Fruit fly (Drosophila melanogaster): Measurements from ENCODE around the gene js.
A peak's percentile ranks its signal among the peaks of the same experiment; 100 is the strongest.

The js gene

DNA sequence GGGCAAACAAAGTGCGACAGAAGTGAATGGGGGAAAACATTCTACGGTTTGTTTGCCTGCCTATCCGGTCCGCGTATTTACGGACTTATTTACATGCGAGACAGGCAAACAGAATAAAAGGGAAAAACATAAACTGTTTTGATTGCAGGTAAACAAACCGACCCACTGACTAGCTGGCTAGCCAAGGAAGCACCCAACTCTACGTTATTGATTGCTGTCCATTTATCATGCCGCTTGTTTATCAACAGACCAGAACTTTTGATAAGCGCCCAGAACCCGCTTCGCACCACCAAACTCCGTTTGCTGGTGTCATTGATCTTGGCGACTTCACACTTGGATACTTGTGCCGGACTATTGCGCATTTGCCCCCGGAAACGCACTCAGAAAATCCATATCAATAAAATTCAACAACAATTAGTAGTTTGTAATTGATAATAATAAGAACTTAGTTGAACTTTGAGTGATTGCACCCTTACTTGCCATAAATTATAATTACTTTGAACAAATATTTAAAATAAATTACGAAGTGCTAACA is 36.2 kb downstream of the js start (continued):
- TF ChIP-seq CG4328 (GFP tag; optimal IDR thresholded peaks at IDR 0.05) = peak; percentile 73
- peak; percentile 23 for TF ChIP-seq tx (GFP tag; optimal IDR thresholded peaks at IDR 0.05)
- TF ChIP-seq CG7372 (GFP tag; IDR thresholded peaks at IDR 0.05) = no peak
- no peak for TF ChIP-seq CG13894 (tag; optimal IDR thresholded peaks at IDR 0.05)
- peak; percentile 77 for TF ChIP-seq odd (GFP tag; optimal IDR thresholded peaks at IDR 0.05)
- peak; percentile 41 for TF ChIP-seq BtbVII (GFP tag; optimal IDR thresholded peaks at IDR 0.05)
- TF ChIP-seq CG11456 (GFP tag; IDR thresholded peaks at IDR 0.05) = peak; percentile 72; the same call in 2 of the 3 replicates
- TF ChIP-seq CG4404 (GFP tag; IDR thresholded peaks at IDR 0.05) = no peak
- peak; percentile 44 for TF ChIP-seq tup (GFP tag; optimal IDR thresholded peaks at IDR 0.05)
- TF ChIP-seq CoRest (tag; optimal IDR thresholded peaks at IDR 0.05) = peak; percentile 53
- TF ChIP-seq CG12659 (GFP tag; optimal IDR thresholded peaks at IDR 0.05) = peak; percentile 74
- no peak for TF ChIP-seq CG11093 (GFP tag; IDR thresholded peaks at IDR 0.05)
- TF ChIP-seq Hmr (GFP tag; optimal IDR thresholded peaks at IDR 0.05) = peak; percentile 66
- peak; percentile 11 for TF ChIP-seq run (tag; optimal IDR thresholded peaks at IDR 0.05)
- TF ChIP-seq sens-2 (GFP tag; IDR thresholded peaks at IDR 0.05) = peak; percentile 23; the same call in 1 of the 2 replicates
- no peak for TF ChIP-seq Doc3 (GFP tag; IDR thresholded peaks at IDR 0.05; ENCODE audit: partially characterized antibody)
- TF ChIP-seq CG16863 (GFP tag; optimal IDR thresholded peaks at IDR 0.05) = peak; percentile 53
- TF ChIP-seq CG7745 (tag; optimal IDR thresholded peaks at IDR 0.05) = peak; percentile 77
- peak; percentile 39 for TF ChIP-seq lbe (GFP tag; optimal IDR thresholded peaks at IDR 0.05)
- no peak for TF ChIP-seq Chrac-16 (GFP tag; optimal IDR thresholded peaks at IDR 0.05)
- no peak for TF ChIP-seq Elba2 (GFP tag; optimal IDR thresholded peaks at IDR 0.05)
- no peak for TF ChIP-seq CG8388 (GFP tag; optimal IDR thresholded peaks at IDR 0.05)
- TF ChIP-seq CG6175 (GFP tag; IDR thresholded peaks at IDR 0.05) = peak; percentile 48; the same call in 1 of the 3 replicates
- TF ChIP-seq Dref (GFP tag; IDR thresholded peaks at IDR 0.05) = no peak
- TF ChIP-seq Hand (GFP tag; optimal IDR thresholded peaks at IDR 0.05) = no peak
- TF ChIP-seq Nf-YB (GFP tag; optimal IDR thresholded peaks at IDR 0.05) = peak; percentile 42
- TF ChIP-seq Stat92E (GFP tag; optimal IDR thresholded peaks at IDR 0.05) = peak in 1 of 3 experiments; percentile 9
- 0 out of 2 replicates have a peak, but pooled peaks have one; percentile 7 for TF ChIP-seq CG3847 (GFP tag; IDR thresholded peaks at IDR 0.05)
- TF ChIP-seq da (GFP tag; optimal IDR thresholded peaks at IDR 0.05) = no peak
- TF ChIP-seq CTCF (GFP tag; optimal IDR thresholded peaks at IDR 0.05) = no peak
- TF ChIP-seq CG3838 (GFP tag; optimal IDR thresholded peaks at IDR 0.05) = peak; percentile 58
- peak; percentile 83 for TF ChIP-seq ATbp (GFP tag; optimal IDR thresholded peaks at IDR 0.05)
- peak; percentile 39 for TF ChIP-seq CG15514 (GFP tag; optimal IDR thresholded peaks at IDR 0.05)
- no peak for TF ChIP-seq CG13287 (GFP tag; IDR thresholded peaks at IDR 0.05; ENCODE audit: partially characterized antibody)
- peak; percentile 30 for TF ChIP-seq Fer1 (GFP tag; optimal IDR thresholded peaks at IDR 0.05)
- TF ChIP-seq CG18599 (GFP tag; optimal IDR thresholded peaks at IDR 0.05) = peak; percentile 43
- TF ChIP-seq ham (GFP tag; IDR thresholded peaks at IDR 0.05) = no peak
- peak; percentile 65 for TF ChIP-seq YL-1 (GFP tag; optimal IDR thresholded peaks at IDR 0.05)
- TF ChIP-seq MBD-R2 (GFP tag; IDR thresholded peaks at IDR 0.05) = no peak; the same call in 1 of the 2 replicates
- peak; percentile 79 for TF ChIP-seq CG12769 (tag; optimal IDR thresholded peaks at IDR 0.05)
- peak; percentile 57; the same call in 2 of the 3 replicates for TF ChIP-seq zfh1 (GFP tag; IDR thresholded peaks at IDR 0.05)
- peak; percentile 64 for TF ChIP-seq trh (GFP tag; optimal IDR thresholded peaks at IDR 0.05)
- TF ChIP-seq crol (GFP tag; IDR thresholded peaks at IDR 0.05) = peak; percentile 24; the same call in 1 of the 2 replicates
- peak in 1 of 2 experiments; percentile 17 for TF ChIP-seq crp (GFP tag; optimal IDR thresholded peaks at IDR 0.05)
- 0 out of 2 replicates have a peak, but pooled peaks have one; percentile 26 for TF ChIP-seq Nf-YA (GFP tag; IDR thresholded peaks at IDR 0.05)
- no peak for TF ChIP-seq Abd-B (GFP tag; optimal IDR thresholded peaks at IDR 0.05)
- TF ChIP-seq cwo (GFP tag; optimal IDR thresholded peaks at IDR 0.05) = peak; percentile 22
- TF ChIP-seq Mrtf (GFP tag; IDR thresholded peaks at IDR 0.05) = no peak
- no peak for TF ChIP-seq CG5953 (GFP tag; IDR thresholded peaks at IDR 0.05)
